Worm (Caenorhabditis elegans) whole organism, young adult: Measurements from ENCODE around the gene Y73F8A.5.

Experiments used
- B0019.2 ChIP-seq: fragments of 200-800 bp; sonication (Bioruptor generic); conservative IDR thresholded peaks from 2 replicates; pipeline ENCODE4 v1.3.6; 2022; ENCODE audit warnings: missing genetic modification reagents, missing genetic modification characterization, missing compliant biosample characterization
- C06A6.2 ChIP-seq: fragments of 200-800 bp; sonication (Bioruptor generic); conservative IDR thresholded peaks from 2 replicates; pipeline ENCODE4 v1.3.6; 2022; ENCODE audit warnings: missing genetic modification characterization, missing compliant biosample characterization
- F33H1.4 ChIP-seq: fragments of 200-800 bp; sonication (Bioruptor generic); IDR thresholded peaks from 2 replicates; pipeline ENCODE4 v1.3.6; 2022; ENCODE audit warnings: missing genetic modification reagents, missing genetic modification characterization, missing compliant biosample characterization
- F39B2.1 ChIP-seq: fragments of 200-800 bp; sonication (Bioruptor generic); IDR thresholded peaks from 2 replicates; pipeline ENCODE4 v1.3.6; 2022; ENCODE audit warnings: missing genetic modification reagents, missing genetic modification characterization, missing compliant biosample characterization
- K11D2.4 ChIP-seq: fragments of 200-800 bp; sonication (Bioruptor generic); IDR thresholded peaks from 2 replicates; pipeline ENCODE4 v1.3.6; 2022; ENCODE audit warnings: missing genetic modification reagents, missing genetic modification characterization, missing compliant biosample characterization
- T26A5.8 ChIP-seq: sonication (generic microtip); optimal IDR thresholded peaks from 2 replicates; lab custom pipeline; 2016; ENCODE audit warnings: missing genetic modification characterization, missing compliant biosample characterization
- Y79H2A.3 ChIP-seq: fragments of 200-800 bp; sonication (Bioruptor generic); conservative IDR thresholded peaks from 2 replicates; pipeline ENCODE4 v1.3.6; 2022; ENCODE audit warnings: missing genetic modification reagents, missing genetic modification characterization, missing compliant biosample characterization
- aptf-2 ChIP-seq: fragments of 200-800 bp; sonication (Bioruptor generic); conservative IDR thresholded peaks from 2 replicates; pipeline ENCODE4 v1.3.6; 2022; ENCODE audit warnings: missing genetic modification reagents, missing genetic modification characterization, missing compliant biosample characterization
- atf-7 ChIP-seq: sonication (generic microtip); optimal IDR thresholded peaks from 2 replicates; lab custom pipeline; 2017; ENCODE audit warnings: mild to moderate bottlenecking, missing genetic modification characterization, missing compliant biosample characterization
- attf-5 ChIP-seq: fragments of 200-800 bp; sonication (Bioruptor generic); optimal IDR thresholded peaks from 2 replicates; lab custom pipeline; 2018; ENCODE audit warnings: mild to moderate bottlenecking, missing genetic modification characterization, missing compliant biosample characterization
- attf-6 ChIP-seq: fragments of 200-800 bp; sonication (Bioruptor generic); IDR thresholded peaks from 2 replicates; pipeline ENCODE4 v1.3.6; 2022; ENCODE audit warnings: missing genetic modification reagents, missing genetic modification characterization, missing compliant biosample characterization
- bed-2 ChIP-seq: fragments of 200-800 bp; sonication (Bioruptor generic); IDR thresholded peaks from 2 replicates; pipeline ENCODE4 v1.3.6; 2022; ENCODE audit warnings: missing genetic modification reagents, missing genetic modification characterization, missing compliant biosample characterization
- ceh-91 ChIP-seq: fragments of 200-800 bp; sonication (Bioruptor generic); IDR thresholded peaks from 2 replicates; pipeline ENCODE4 v1.3.6; 2022; ENCODE audit warnings: missing genetic modification reagents, missing genetic modification characterization, missing compliant biosample characterization
- dox-1 ChIP-seq: fragments of 200-800 bp; sonication (Bioruptor generic); IDR thresholded peaks from 2 replicates; pipeline ENCODE4 v1.3.6; 2022; ENCODE audit warnings: missing genetic modification reagents, missing genetic modification characterization, missing compliant biosample characterization
- dpff-1 ChIP-seq: sonication (generic microtip); optimal IDR thresholded peaks from 2 replicates; lab custom pipeline; 2017; ENCODE audit warnings: mild to moderate bottlenecking, missing genetic modification characterization, missing compliant biosample characterization
- egl-18 ChIP-seq: fragments of 200-800 bp; sonication (Bioruptor generic); IDR thresholded peaks from 2 replicates; pipeline ENCODE4 v1.3.6; 2022; ENCODE audit warnings: missing genetic modification reagents, missing genetic modification characterization, missing compliant biosample characterization
- egl-44 ChIP-seq: fragments of 200-800 bp; sonication (Bioruptor generic); IDR thresholded peaks from 2 replicates; pipeline ENCODE4 v1.3.6; 2022; ENCODE audit warnings: missing genetic modification reagents, missing genetic modification characterization, missing compliant biosample characterization
- ets-4 ChIP-seq: fragments of 200-800 bp; sonication (Bioruptor generic); optimal IDR thresholded peaks from 2 replicates; lab custom pipeline; 2018; ENCODE audit warnings: mild to moderate bottlenecking, missing genetic modification characterization, missing compliant biosample characterization
- him-1 ChIP-seq: sonication (generic microtip); optimal IDR thresholded peaks from 2 replicates; lab custom pipeline; 2016; ENCODE audit warnings: missing genotype, missing genetic modification reagents, missing genetic modification characterization, missing compliant biosample characterization
- hmg-1.2 ChIP-seq: fragments of 200-800 bp; sonication (Bioruptor generic); IDR thresholded peaks from 2 replicates; pipeline ENCODE4 v1.3.6; 2022; ENCODE audit warnings: missing genetic modification reagents, missing genetic modification characterization, missing compliant biosample characterization
- lin-35 ChIP-seq, 3 experiments: fragments of 150-350 bp in 2 of 3; sonication (generic microtip) in 1 of 3; optimal IDR thresholded peaks; 2 replicates each; lab custom pipeline; 2014 to 2018; ENCODE audit warnings: missing biosample characterization in 3 of 3, missing genetic modification characterization in 3 of 3, missing genetic modification reagents in 3 of 3
- lir-1 ChIP-seq: fragments of 200-800 bp; sonication (Bioruptor generic); conservative IDR thresholded peaks from 2 replicates; pipeline ENCODE4 v1.3.6; 2022; ENCODE audit warnings: missing genetic modification reagents, missing genetic modification characterization, missing compliant biosample characterization
- mes-4 ChIP-seq: sonication (generic microtip); optimal IDR thresholded peaks from 2 replicates; lab custom pipeline; 2016; ENCODE audit warnings: missing genotype, missing genetic modification characterization, missing compliant biosample characterization
- mxl-1 ChIP-seq: sonication (generic microtip); optimal IDR thresholded peaks from 2 replicates; lab custom pipeline; 2016; ENCODE audit warnings: missing genetic modification characterization, missing compliant biosample characterization
- nhr-80 ChIP-seq: sonication (generic microtip); optimal IDR thresholded peaks from 2 replicates; lab custom pipeline; 2016; ENCODE audit warnings: missing genetic modification characterization, missing compliant biosample characterization
- pbrm-1 ChIP-seq: fragments of 200-800 bp; sonication (Bioruptor generic); IDR thresholded peaks from 2 replicates; pipeline ENCODE4 v1.3.6; 2022; ENCODE audit warnings: missing genetic modification reagents, missing genetic modification characterization, missing compliant biosample characterization
- pha-4 ChIP-seq: fragments of 150-350 bp; sonication (generic microtip); optimal IDR thresholded peaks from 2 replicates; lab custom pipeline; 2014; ENCODE audit warnings: missing biosample characterization, missing genetic modification reagents, missing genetic modification characterization
- rcor-1 ChIP-seq: fragments of 200-800 bp; sonication (Bioruptor generic); IDR thresholded peaks from 2 replicates; pipeline ENCODE4 v1.3.6; 2022; ENCODE audit warnings: missing genetic modification reagents, missing genetic modification characterization, missing compliant biosample characterization
- snpc-1.1 ChIP-seq: sonication (generic microtip); optimal IDR thresholded peaks from 2 replicates; lab custom pipeline; 2017; ENCODE audit warnings: missing genetic modification characterization, mild to moderate bottlenecking, missing compliant biosample characterization, antibody characterized with exemption, moderate library complexity, missing genotype, missing genetic modification reagents; ENCODE audit not compliant: insufficient read depth
- snpc-3.4 ChIP-seq: sonication (generic microtip); optimal IDR thresholded peaks from 2 replicates; lab custom pipeline; 2017; ENCODE audit warnings: missing genetic modification characterization, mild to moderate bottlenecking, missing compliant biosample characterization, antibody characterized with exemption, moderate library complexity, missing genotype, missing genetic modification reagents
- snpc-4 ChIP-seq, 5 experiments: fragments of 150-350 bp in 1 of 5; sonication (generic microtip) in 4 of 5; optimal IDR thresholded peaks; 2 replicates each; lab custom pipeline; 2014 to 2018; ENCODE audit warnings: missing genetic modification characterization in 5 of 5, missing biosample characterization in 3 of 5, antibody characterized with exemption in 2 of 5, mild to moderate bottlenecking in 2 of 5, missing compliant biosample characterization in 2 of 5, missing genotype in 2 of 5, moderate library complexity in 2 of 5, missing genetic modification reagents in 1 of 5
- sptf-2 ChIP-seq: fragments of 200-800 bp; sonication (Bioruptor generic); optimal IDR thresholded peaks from 2 replicates; lab custom pipeline; 2018; ENCODE audit warnings: mild to moderate bottlenecking, missing genetic modification characterization, missing compliant biosample characterization
- tbp1 ChIP-seq: fragments of 200-800 bp; sonication (Bioruptor generic); optimal IDR thresholded peaks from 2 replicates; lab custom pipeline; 2018; ENCODE audit warnings: mild to moderate bottlenecking, missing genetic modification characterization, missing compliant biosample characterization
- unc-130 ChIP-seq: sonication (generic microtip); optimal IDR thresholded peaks from 2 replicates; lab custom pipeline; 2016; ENCODE audit warnings: missing genetic modification reagents, missing genetic modification characterization, missing compliant biosample characterization
- unc-62 ChIP-seq: fragments of 150-350 bp; optimal IDR thresholded peaks from 2 replicates; lab custom pipeline; 2014; ENCODE audit warnings: missing biosample characterization, missing genetic modification reagents, missing genetic modification characterization
- zfh-2 ChIP-seq: fragments of 200-800 bp; sonication (Bioruptor generic); conservative IDR thresholded peaks from 2 replicates; pipeline ENCODE4 v1.3.6; 2022; ENCODE audit warnings: missing genetic modification reagents, missing genetic modification characterization, missing compliant biosample characterization

Y73F8A.5 gene

ce11 chrIV:15259548-15259947 is at the start of gene Y73F8A.5:
TSS of gene Y73F8A.5 (plus strand) at chrIV:15259868.
- TF ChIP-seq attf-5 (no peak), snpc-4 (GFP tag; optimal IDR thresholded peaks at IDR 0.05; lab: Kevin White, UChicago) (no peak), snpc-4 (tag; optimal IDR thresholded peaks at IDR 0.05; lab: Kevin White, UChicago) (peak in 1 of 4 experiments; percentile 2), hmg-1.2 (GFP tag; lab: Robert Waterston, UW) (peak; percentile 63; the same call in 1 of the 2 replicates), F33H1.4 (GFP tag; lab: Robert Waterston, UW) (no peak)
- TF ChIP-seq, all 124 proteins: peak for 2

- no peak for TF ChIP-seq unc-130 (GFP tag; lab: Kevin White, UChicago)
- no peak for TF ChIP-seq sptf-2 (GFP tag; lab: Kevin White, UChicago)
- no peak for TF ChIP-seq C06A6.2 (GFP tag; lab: Robert Waterston, UW)
- TF ChIP-seq him-1 = no peak
- no peak for TF ChIP-seq snpc-4 (GFP tag; optimal IDR thresholded peaks at IDR 0.05; lab: Kevin White, UChicago)
- peak in 1 of 4 experiments; percentile 5 for TF ChIP-seq snpc-4 (tag; optimal IDR thresholded peaks at IDR 0.05; lab: Kevin White, UChicago)
- peak; percentile 73; the same call in 1 of the 2 replicates for TF ChIP-seq attf-6 (GFP tag; lab: Robert Waterston, UW)
- TF ChIP-seq lir-1 (GFP tag; lab: Robert Waterston, UW) = no peak
- TF ChIP-seq ceh-91 = no peak
- no peak for TF ChIP-seq F39B2.1 (GFP tag; lab: Robert Waterston, UW)
- TF ChIP-seq mes-4 = no peak
- TF ChIP-seq attf-5 = no peak
- no peak for TF ChIP-seq rcor-1
- no peak for TF ChIP-seq lin-35 (GFP tag; optimal IDR thresholded peaks at IDR 0.05; lab: Kevin White, UChicago)
- no peak for TF ChIP-seq T26A5.8
- TF ChIP-seq Y79H2A.3 (GFP tag; lab: Robert Waterston, UW) = no peak
These were observed 49.2 kb upstream of the Y73F8A.5 start for ce11 chrIV:15210482-15210881.

ce11 chrIV:15214694-15215093 is 45.0 kb upstream of the Y73F8A.5 start:
- TF ChIP-seq snpc-4 (GFP tag; optimal IDR thresholded peaks at IDR 0.05; lab: Kevin White, UChicago) (no peak), snpc-4 (tag; optimal IDR thresholded peaks at IDR 0.05; lab: Kevin White, UChicago) (peak in 1 of 4 experiments; percentile 18), attf-6 (GFP tag; lab: Robert Waterston, UW) (peak; percentile 62; the same call in 1 of the 2 replicates), F33H1.4 (GFP tag; lab: Robert Waterston, UW) (no peak)

ce11 chrIV:15215470-15215869 is 44.2 kb upstream of the Y73F8A.5 start, which contains the start of gene Y40H7A.10:
TSS of gene Y40H7A.10 (minus strand) at chrIV:15215597.
- TF ChIP-seq nhr-80 (tag; lab: Kevin White, UChicago) = peak; percentile 74
- no peak for TF ChIP-seq aptf-2
- no peak for TF ChIP-seq snpc-3.4 (tag; lab: Kevin White, UChicago)
- no peak for TF ChIP-seq pbrm-1 (GFP tag; lab: Robert Waterston, UW)
- TF ChIP-seq ets-4 (GFP tag; lab: Kevin White, UChicago) = no peak
- TF ChIP-seq attf-6 (GFP tag; lab: Robert Waterston, UW) = 0 out of 2 replicates have a peak, but pooled peaks have one; percentile 34
- no peak for TF ChIP-seq egl-44 (GFP tag; lab: Robert Waterston, UW)
- TF ChIP-seq K11D2.4 (GFP tag; lab: Robert Waterston, UW) = no peak
- TF ChIP-seq atf-7 (tag; lab: Kevin White, UChicago) = no peak
- no peak for TF ChIP-seq bed-2
- TF ChIP-seq dox-1 (GFP tag; lab: Robert Waterston, UW) = no peak
- TF ChIP-seq dpff-1 = no peak
- TF ChIP-seq unc-62 (GFP tag; lab: Kevin White, UChicago) = peak; percentile 26
- no peak for TF ChIP-seq B0019.2
- TF ChIP-seq tbp1 (GFP tag; lab: Kevin White, UChicago) = no peak
- TF ChIP-seq egl-18 = no peak
- no peak for TF ChIP-seq zfh-2 (GFP tag; lab: Robert Waterston, UW)
- TF ChIP-seq mxl-1 = no peak
- TF ChIP-seq pha-4 (tag; lab: Kevin White, UChicago) = no peak
- TF ChIP-seq snpc-1.1 (tag; lab: Kevin White, UChicago) = no peak
